Worm (Caenorhabditis elegans) whole organism, young adult: ENCODE results near the gene F36H1.3.
A peak's percentile ranks its signal among the peaks of the same experiment; 100 is the strongest.

ENCODE experiments used
- B0261.1 ChIP-seq: sonication (generic microtip); optimal IDR thresholded peaks from 2 replicates; lab custom pipeline; 2016; ENCODE audit warnings: mild to moderate bottlenecking, missing genetic modification characterization, moderate library complexity, missing compliant biosample characterization
- C06A6.2 ChIP-seq: fragments of 200-800 bp; sonication (Bioruptor generic); conservative IDR thresholded peaks from 2 replicates; pipeline ENCODE4 v1.3.6; 2022; ENCODE audit warnings: missing genetic modification characterization, missing compliant biosample characterization
- F23B12.7 ChIP-seq: sonication (generic microtip); optimal IDR thresholded peaks from 2 replicates; lab custom pipeline; 2017; ENCODE audit warnings: missing genetic modification characterization, mild to moderate bottlenecking, missing compliant biosample characterization, antibody characterized with exemption, moderate library complexity; ENCODE audit not compliant: insufficient read depth
- F37B4.10 ChIP-seq: fragments of 200-800 bp; sonication (Bioruptor generic); IDR thresholded peaks from 2 replicates; pipeline ENCODE4 v1.3.6; 2022; ENCODE audit warnings: missing genetic modification characterization, missing compliant biosample characterization
- F39B2.1 ChIP-seq: fragments of 200-800 bp; sonication (Bioruptor generic); IDR thresholded peaks from 2 replicates; pipeline ENCODE4 v1.3.6; 2022; ENCODE audit warnings: missing genetic modification reagents, missing genetic modification characterization, missing compliant biosample characterization
- K11D2.4 ChIP-seq: fragments of 200-800 bp; sonication (Bioruptor generic); IDR thresholded peaks from 2 replicates; pipeline ENCODE4 v1.3.6; 2022; ENCODE audit warnings: missing genetic modification reagents, missing genetic modification characterization, missing compliant biosample characterization
- K12H6.12 ChIP-seq: fragments of 200-800 bp; sonication (Bioruptor generic); optimal IDR thresholded peaks from 2 replicates; lab custom pipeline; 2018; ENCODE audit warnings: mild to moderate bottlenecking, missing genetic modification characterization, missing compliant biosample characterization
- Y56A3A.18 ChIP-seq: fragments of 200-800 bp; sonication (Bioruptor generic); IDR thresholded peaks from 2 replicates; pipeline ENCODE4 v1.3.6; 2022; ENCODE audit warnings: missing genetic modification reagents, missing genetic modification characterization, missing compliant biosample characterization
- Y67H2A.10 ChIP-seq: fragments of 200-800 bp; sonication (Bioruptor generic); conservative IDR thresholded peaks from 2 replicates; pipeline ENCODE4 v1.3.6; 2022; ENCODE audit warnings: missing genetic modification reagents, missing genetic modification characterization, missing compliant biosample characterization
- Y79H2A.3 ChIP-seq: fragments of 200-800 bp; sonication (Bioruptor generic); conservative IDR thresholded peaks from 2 replicates; pipeline ENCODE4 v1.3.6; 2022; ENCODE audit warnings: missing genetic modification reagents, missing genetic modification characterization, missing compliant biosample characterization
- Y95B8A.8 ChIP-seq: fragments of 200-800 bp; sonication (Bioruptor generic); IDR thresholded peaks from 2 replicates; pipeline ENCODE4 v1.3.6; 2022; ENCODE audit warnings: missing genetic modification reagents, missing genetic modification characterization, missing compliant biosample characterization
- aptf-3 ChIP-seq: fragments of 200-800 bp; sonication (Bioruptor generic); IDR thresholded peaks from 2 replicates; pipeline ENCODE4 v1.3.6; 2022; ENCODE audit warnings: missing genetic modification characterization, missing compliant biosample characterization
- attf-3 ChIP-seq: fragments of 200-800 bp; sonication (Bioruptor generic); conservative IDR thresholded peaks from 2 replicates; pipeline ENCODE4 v1.3.6; 2022; ENCODE audit warnings: missing genetic modification reagents, missing genetic modification characterization, missing compliant biosample characterization
- ceh-79 ChIP-seq: sonication (generic microtip); optimal IDR thresholded peaks from 2 replicates; lab custom pipeline; 2017; ENCODE audit warnings: mild to moderate bottlenecking, missing genetic modification characterization, missing compliant biosample characterization
- ceh-91 ChIP-seq: fragments of 200-800 bp; sonication (Bioruptor generic); IDR thresholded peaks from 2 replicates; pipeline ENCODE4 v1.3.6; 2022; ENCODE audit warnings: missing genetic modification reagents, missing genetic modification characterization, missing compliant biosample characterization
- die-1 ChIP-seq: sonication (generic microtip); optimal IDR thresholded peaks from 2 replicates; lab custom pipeline; 2016; ENCODE audit warnings: missing genotype, mild to moderate bottlenecking, missing genetic modification characterization, missing compliant biosample characterization
- dox-1 ChIP-seq: fragments of 200-800 bp; sonication (Bioruptor generic); IDR thresholded peaks from 2 replicates; pipeline ENCODE4 v1.3.6; 2022; ENCODE audit warnings: missing genetic modification reagents, missing genetic modification characterization, missing compliant biosample characterization
- dpl-1 ChIP-seq: fragments of 150-350 bp; optimal IDR thresholded peaks from 2 replicates; lab custom pipeline; 2014; ENCODE audit warnings: missing biosample characterization, missing genetic modification reagents, missing genetic modification characterization
- ekl-4 ChIP-seq: fragments of 200-800 bp; sonication (Bioruptor generic); IDR thresholded peaks from 2 replicates; pipeline ENCODE4 v1.3.6; 2022; ENCODE audit warnings: missing genetic modification reagents, missing genetic modification characterization, missing compliant biosample characterization
- gei-17 ChIP-seq: fragments of 200-800 bp; sonication (Bioruptor generic); optimal IDR thresholded peaks from 2 replicates; lab custom pipeline; 2018; ENCODE audit warnings: mild to moderate bottlenecking, missing genetic modification characterization, missing compliant biosample characterization
- him-1 ChIP-seq: sonication (generic microtip); optimal IDR thresholded peaks from 2 replicates; lab custom pipeline; 2016; ENCODE audit warnings: missing genotype, missing genetic modification reagents, missing genetic modification characterization, missing compliant biosample characterization
- hlh-26 ChIP-seq: fragments of 200-800 bp; sonication (Bioruptor generic); conservative IDR thresholded peaks from 2 replicates; pipeline ENCODE4 v1.3.6; 2022; ENCODE audit warnings: missing genetic modification reagents, missing genetic modification characterization, missing compliant biosample characterization
- hmg-1.2 ChIP-seq: fragments of 200-800 bp; sonication (Bioruptor generic); IDR thresholded peaks from 2 replicates; pipeline ENCODE4 v1.3.6; 2022; ENCODE audit warnings: missing genetic modification reagents, missing genetic modification characterization, missing compliant biosample characterization
- hmg-20 ChIP-seq: fragments of 200-800 bp; sonication (Bioruptor generic); IDR thresholded peaks from 2 replicates; pipeline ENCODE4 v1.3.6; 2022; ENCODE audit warnings: missing genetic modification reagents, missing genetic modification characterization, missing compliant biosample characterization
- hrde-1 ChIP-seq: sonication (generic microtip); optimal IDR thresholded peaks from 2 replicates; lab custom pipeline; 2016; ENCODE audit warnings: missing genetic modification characterization, mild to moderate bottlenecking, missing compliant biosample characterization, moderate library complexity, missing genotype, missing genetic modification reagents, borderline replicate concordance
- lag-1 ChIP-seq: fragments of 200-800 bp; sonication (Bioruptor generic); IDR thresholded peaks from 2 replicates; pipeline ENCODE4 v1.3.6; 2022; ENCODE audit warnings: missing genetic modification reagents, missing genetic modification characterization, missing compliant biosample characterization
- let-607 ChIP-seq, 2 experiments: fragments of 200-800 bp in 1 of 2; sonication (Bioruptor generic) in 1 of 2; sonication (generic microtip) in 1 of 2; optimal IDR thresholded peaks; 2 replicates each; lab custom pipeline; 2016 to 2018; ENCODE audit warnings: mild to moderate bottlenecking in 2 of 2, missing compliant biosample characterization in 2 of 2, missing genetic modification characterization in 2 of 2, moderate library complexity in 2 of 2, missing genotype in 1 of 2
- lsl-1 ChIP-seq: fragments of 200-800 bp; sonication (Bioruptor generic); optimal IDR thresholded peaks from 2 replicates; lab custom pipeline; 2018; ENCODE audit warnings: mild to moderate bottlenecking, missing genetic modification characterization, moderate library complexity, missing compliant biosample characterization
- mcd-1 ChIP-seq: fragments of 200-800 bp; sonication (Bioruptor generic); IDR thresholded peaks from 2 replicates; pipeline ENCODE4 v1.3.6; 2022; ENCODE audit warnings: missing genetic modification reagents, missing genetic modification characterization, missing compliant biosample characterization
- mxl-1 ChIP-seq: sonication (generic microtip); optimal IDR thresholded peaks from 2 replicates; lab custom pipeline; 2016; ENCODE audit warnings: missing genetic modification characterization, missing compliant biosample characterization
- nfyb-1 ChIP-seq: fragments of 200-800 bp; sonication (Bioruptor generic); IDR thresholded peaks from 2 replicates; pipeline ENCODE4 v1.3.6; 2022; ENCODE audit warnings: missing genetic modification reagents, missing genetic modification characterization, missing compliant biosample characterization
- rpc-1 ChIP-seq, 2 experiments: fragments of 150-350 bp in 1 of 2; sonication (generic microtip) in 1 of 2; optimal IDR thresholded peaks; 2 replicates each; lab custom pipeline; 2014 to 2018; ENCODE audit warnings: missing biosample characterization in 1 of 2, missing genetic modification characterization in 1 of 2, missing genetic modification reagents in 1 of 2, missing genotype in 1 of 2
- sdz-38 ChIP-seq: sonication (generic microtip); optimal IDR thresholded peaks from 2 replicates; lab custom pipeline; 2016; ENCODE audit warnings: missing genotype, missing genetic modification characterization, missing compliant biosample characterization
- sea-2 ChIP-seq: fragments of 200-800 bp; sonication (Bioruptor generic); IDR thresholded peaks from 2 replicates; pipeline ENCODE4 v1.3.6; 2022; ENCODE audit warnings: missing genetic modification characterization, missing compliant biosample characterization
- snpc-1.1 ChIP-seq: sonication (generic microtip); optimal IDR thresholded peaks from 2 replicates; lab custom pipeline; 2017; ENCODE audit warnings: missing genetic modification characterization, mild to moderate bottlenecking, missing compliant biosample characterization, antibody characterized with exemption, moderate library complexity, missing genotype, missing genetic modification reagents; ENCODE audit not compliant: insufficient read depth
- snpc-1.3 ChIP-seq: sonication (generic microtip); optimal IDR thresholded peaks from 2 replicates; lab custom pipeline; 2017; ENCODE audit warnings: missing genetic modification characterization, mild to moderate bottlenecking, missing compliant biosample characterization, antibody characterized with exemption, moderate library complexity, missing genotype, missing genetic modification reagents; ENCODE audit not compliant: insufficient read depth
- somi-1 ChIP-seq: fragments of 200-800 bp; sonication (Bioruptor generic); optimal IDR thresholded peaks from 2 replicates; lab custom pipeline; 2018; ENCODE audit warnings: mild to moderate bottlenecking, missing genetic modification characterization, missing compliant biosample characterization
- zim-3 ChIP-seq: sonication (generic microtip); optimal IDR thresholded peaks from 2 replicates; lab custom pipeline; 2017; ENCODE audit warnings: mild to moderate bottlenecking, missing genetic modification characterization, moderate library complexity, missing compliant biosample characterization
- ztf-22 ChIP-seq: fragments of 200-800 bp; sonication (Bioruptor generic); optimal IDR thresholded peaks from 2 replicates; lab custom pipeline; 2018; ENCODE audit warnings: mild to moderate bottlenecking, missing genetic modification characterization, moderate library complexity, missing compliant biosample characterization

Gene F36H1.3

DNA sequence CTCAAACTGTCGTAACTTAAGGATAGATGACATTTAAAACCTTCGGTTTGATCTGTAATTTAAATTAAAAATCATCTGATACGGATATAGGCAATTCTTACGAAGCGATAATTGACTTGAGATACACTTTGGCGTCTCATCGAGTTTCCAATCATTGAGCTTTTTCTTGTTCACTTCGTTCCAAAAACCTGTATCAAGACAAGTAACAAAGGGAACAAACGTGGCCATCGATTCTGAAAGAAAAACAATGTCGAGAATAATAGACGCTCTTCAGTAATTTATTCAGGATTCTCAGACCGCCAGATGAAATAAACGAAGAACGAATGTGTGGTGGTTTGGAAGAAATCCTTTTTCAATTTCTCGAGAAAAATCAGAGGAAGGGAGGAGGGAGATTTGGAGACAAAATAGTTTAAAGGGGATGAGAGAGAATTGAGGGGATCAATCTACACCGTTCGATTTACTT is 30.9 kb downstream of the F36H1.3 start, which contains the start of gene atg-7 (continued):
- TF ChIP-seq zim-3 (tag; lab: Kevin White, UChicago): no peak
- no peak for TF ChIP-seq K11D2.4 (GFP tag; lab: Robert Waterston, UW)
- peak; percentile 78 for TF ChIP-seq ekl-4 (GFP tag; lab: Robert Waterston, UW)
- TF ChIP-seq rpc-1 (optimal IDR thresholded peaks at IDR 0.05; lab: Kevin White, UChicago): no peak
- no peak for TF ChIP-seq rpc-1 (tag; optimal IDR thresholded peaks at IDR 0.05; lab: Kevin White, UChicago)
- TF ChIP-seq dpl-1: no peak
- no peak for TF ChIP-seq C06A6.2
- no peak for TF ChIP-seq dox-1 (GFP tag; lab: Robert Waterston, UW)
- TF ChIP-seq lag-1 (GFP tag; lab: Robert Waterston, UW): no peak
- peak; percentile 63; the same call in 1 of the 2 replicates for TF ChIP-seq nfyb-1 (GFP tag; lab: Robert Waterston, UW)
- TF ChIP-seq ceh-91 (GFP tag; lab: Robert Waterston, UW): no peak
- no peak for TF ChIP-seq F39B2.1 (GFP tag; lab: Robert Waterston, UW)
- TF ChIP-seq F23B12.7 (tag; lab: Kevin White, UChicago): no peak
- TF ChIP-seq Y56A3A.18 (GFP tag; lab: Robert Waterston, UW): 0 out of 2 replicates have a peak, but pooled peaks have one; percentile 18
- TF ChIP-seq die-1 (tag; lab: Kevin White, UChicago): peak; percentile 20
- no peak for TF ChIP-seq F37B4.10 (GFP tag; lab: Robert Waterston, UW)
- TF ChIP-seq K12H6.12 (tag; lab: Kevin White, UChicago): no peak
- peak; percentile 12 for TF ChIP-seq somi-1 (GFP tag; lab: Kevin White, UChicago)
- TF ChIP-seq lsl-1 (GFP tag; lab: Kevin White, UChicago): peak; percentile 17
- peak; percentile 35 for TF ChIP-seq ztf-22 (GFP tag; lab: Kevin White, UChicago)
- peak; percentile 4 for TF ChIP-seq gei-17 (GFP tag; lab: Kevin White, UChicago)
- no peak for TF ChIP-seq sdz-38 (tag; lab: Kevin White, UChicago)
- no peak for TF ChIP-seq Y95B8A.8
- TF ChIP-seq ceh-79 (tag; lab: Kevin White, UChicago): no peak
- TF ChIP-seq hmg-20 (GFP tag; lab: Robert Waterston, UW): peak; percentile 4; the same call in 1 of the 2 replicates
- no peak for TF ChIP-seq aptf-3
- TF ChIP-seq Y79H2A.3: no peak
- TF ChIP-seq hmg-1.2 (GFP tag; lab: Robert Waterston, UW): peak; percentile 34; the same call in 1 of the 2 replicates
- TF ChIP-seq mxl-1: no peak
- TF ChIP-seq hrde-1 (tag; lab: Kevin White, UChicago): peak; percentile 74
- TF ChIP-seq B0261.1 (tag; lab: Kevin White, UChicago): no peak
- TF ChIP-seq Y67H2A.10 (GFP tag; lab: Robert Waterston, UW): no peak
- TF ChIP-seq attf-3 (GFP tag; lab: Robert Waterston, UW): no peak
- no peak for TF ChIP-seq snpc-1.1
- peak in 1 of 2 experiments; percentile 31 for TF ChIP-seq let-607 (tag; optimal IDR thresholded peaks at IDR 0.05; lab: Kevin White, UChicago)
- no peak for TF ChIP-seq hlh-26 (GFP tag; lab: Robert Waterston, UW)
- no peak for TF ChIP-seq sea-2 (GFP tag; lab: Robert Waterston, UW)
- TF ChIP-seq mcd-1: no peak; the same call in 1 of the 2 replicates
- TF ChIP-seq snpc-1.3 (tag; lab: Kevin White, UChicago): peak; percentile 1
- peak; percentile 8 for TF ChIP-seq him-1
